Worm (Caenorhabditis elegans) whole organism, L4/young adult: ENCODE data around the gene F25E5.9.

Source experiments
- W03F9.2 ChIP-seq: fragments of 150-350 bp; optimal IDR thresholded peaks from 2 replicates; lab custom pipeline; 2014; ENCODE audit warnings: missing biosample characterization, missing genetic modification characterization
- dao-5 ChIP-seq: sonication (generic microtip); optimal IDR thresholded peaks from 2 replicates; lab custom pipeline; 2016; ENCODE audit warnings: missing genotype, missing genetic modification characterization, moderate library complexity, missing compliant biosample characterization
- him-1 ChIP-seq: sonication (generic microtip); optimal IDR thresholded peaks from 2 replicates; lab custom pipeline; 2016; ENCODE audit warnings: missing genotype, missing genetic modification reagents, missing genetic modification characterization, missing compliant biosample characterization

F25E5.9 gene

ce11 chrV:7416569-7416968, 21.1 kb downstream of the F25E5.9 start:
- TF ChIP-seq W03F9.2 (tag; lab: Kevin White, UChicago) (no peak), dao-5 (no peak), him-1 (tag; lab: Kevin White, UChicago) (no peak)

- TF ChIP-seq W03F9.2 (tag; lab: Kevin White, UChicago) (no peak), him-1 (tag; lab: Kevin White, UChicago) (no peak), dao-5 (no peak)
Measured at ce11 chrV:7415780-7416428, 21.8 kb downstream of the F25E5.9 start, which contains the start of gene F18E3.13. Gene F18E3.13 (plus strand): TSS chrV:7416164.

ce11 chrV:7414909-7415308, 22.8 kb downstream of the F25E5.9 start, which contains the start of gene F18E3.12:
Gene F18E3.12 (plus strand): TSS chrV:7414985.
- TF ChIP-seq him-1 (tag; lab: Kevin White, UChicago) = no peak
- TF ChIP-seq dao-5 = no peak
- no peak for TF ChIP-seq W03F9.2 (tag; lab: Kevin White, UChicago)

ce11 chrV:7413107-7413774, 24.5 kb downstream of the F25E5.9 start, which contains the start of gene F18E3.11:
Gene F18E3.11 (plus strand): TSS chrV:7413482.
- TF ChIP-seq W03F9.2 (tag; lab: Kevin White, UChicago) (no peak), him-1 (tag; lab: Kevin White, UChicago) (no peak), dao-5 (no peak)

- no peak for TF ChIP-seq him-1 (tag; lab: Kevin White, UChicago)
- TF ChIP-seq W03F9.2 (tag; lab: Kevin White, UChicago) = no peak
- TF ChIP-seq dao-5 = no peak
Measured at ce11 chrV:7411695-7412094, 26.0 kb downstream of the F25E5.9 start, which contains the start of gene str-41. Gene str-41 (plus strand): TSS chrV:7411995.

ce11 chrV:7409599-7409998, 28.1 kb downstream of the F25E5.9 start, which contains the start of gene R13D7.2:
Gene R13D7.2 (plus strand): TSS chrV:7409899.
- TF ChIP-seq dao-5 = no peak
- TF ChIP-seq W03F9.2 (tag; lab: Kevin White, UChicago) = no peak
- TF ChIP-seq him-1 (tag; lab: Kevin White, UChicago) = no peak

- TF ChIP-seq him-1 (tag; lab: Kevin White, UChicago) (no peak), W03F9.2 (tag; lab: Kevin White, UChicago) (no peak), dao-5 (no peak)
Measured at ce11 chrV:7408520-7408919, 29.2 kb downstream of the F25E5.9 start, which contains the start of gene srt-6. Gene srt-6 (minus strand): TSS chrV:7408814.

- TF ChIP-seq W03F9.2 (tag; lab: Kevin White, UChicago) (no peak), him-1 (tag; lab: Kevin White, UChicago) (no peak), dao-5 (no peak)
Measured at ce11 chrV:7403501-7403900, 34.2 kb downstream of the F25E5.9 start.

- no peak for TF ChIP-seq dao-5
- no peak for TF ChIP-seq him-1 (tag; lab: Kevin White, UChicago)
- TF ChIP-seq W03F9.2 (tag; lab: Kevin White, UChicago) = no peak
Measured at ce11 chrV:7402355-7402754, 35.4 kb downstream of the F25E5.9 start, which contains the start of gene srj-13. Gene srj-13 (plus strand): TSS chrV:7402655.

- no peak for TF ChIP-seq W03F9.2 (tag; lab: Kevin White, UChicago)
- no peak for TF ChIP-seq dao-5
- no peak for TF ChIP-seq him-1 (tag; lab: Kevin White, UChicago)
Measured at ce11 chrV:7400588-7400987, 37.1 kb downstream of the F25E5.9 start, which contains the start of gene srx-60. Gene srx-60 (plus strand): TSS chrV:7400888.

- TF ChIP-seq W03F9.2 (tag; lab: Kevin White, UChicago) = no peak
- TF ChIP-seq dao-5 = no peak
- TF ChIP-seq him-1 (tag; lab: Kevin White, UChicago) = no peak
Measured at ce11 chrV:7400095-7400494, 37.6 kb downstream of the F25E5.9 start, which contains the start of gene cnc-9. Gene cnc-9 (minus strand): TSS chrV:7400195.

- TF ChIP-seq W03F9.2 (tag; lab: Kevin White, UChicago) (no peak), him-1 (tag; lab: Kevin White, UChicago) (no peak)
Measured at ce11 chrV:7399202-7399601, 38.5 kb downstream of the F25E5.9 start, which contains the start of gene gst-41. Gene gst-41 (minus strand): TSS chrV:7399302.

- TF ChIP-seq W03F9.2 (tag; lab: Kevin White, UChicago) (no peak), dao-5 (no peak), him-1 (tag; lab: Kevin White, UChicago) (no peak)
Measured at ce11 chrV:7395359-7395758, 42.4 kb downstream of the F25E5.9 start, which contains the start of gene srx-9. Gene srx-9 (minus strand): TSS chrV:7395459.

- TF ChIP-seq W03F9.2 (tag; lab: Kevin White, UChicago) = no peak
- no peak for TF ChIP-seq him-1 (tag; lab: Kevin White, UChicago)
- no peak for TF ChIP-seq dao-5
Measured at ce11 chrV:7391933-7392332, 45.8 kb downstream of the F25E5.9 start, which contains the start of gene fbxa-105. Gene fbxa-105 (minus strand): TSS chrV:7392029.
